Worm (Caenorhabditis elegans): ENCODE data around the gene slc-25A32.

DNA sequence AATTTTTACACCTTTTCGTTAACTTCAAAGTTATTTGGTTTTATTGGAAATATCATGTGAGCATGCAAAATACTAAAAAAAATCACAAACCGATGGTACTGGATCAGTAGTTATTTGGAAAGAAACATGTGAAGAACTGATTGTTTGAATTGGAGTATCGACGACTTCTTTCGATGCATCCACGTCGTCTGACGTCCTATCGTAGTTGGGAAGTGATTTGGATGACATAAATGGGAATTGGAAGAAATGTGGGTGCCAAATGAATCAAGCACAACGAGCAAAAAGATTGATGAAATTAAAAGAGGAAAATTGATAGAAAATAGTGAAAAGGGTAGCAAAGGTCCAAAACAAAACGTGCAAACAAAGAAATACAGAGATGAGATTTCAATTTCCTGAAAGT lies 45.1 kb downstream of the slc-25A32 start, which contains the start of gene shw-1:
- TF ChIP-seq nhr-12 (tag; optimal IDR thresholded peaks at IDR 0.05) (no peak), unc-39 (tag; optimal IDR thresholded peaks at IDR 0.05) (no peak), lsy-2 (tag; optimal IDR thresholded peaks at IDR 0.05) (no peak), mab-5 (tag; optimal IDR thresholded peaks at IDR 0.05) (no peak), mdl-1 (tag; optimal IDR thresholded peaks at IDR 0.05) (no peak), R02D3.7 (tag; optimal IDR thresholded peaks at IDR 0.05) (no peak), blmp-1 (tag; optimal IDR thresholded peaks at IDR 0.05; ENCODE audit: insufficient read depth) (no peak), lin-11 (tag; optimal IDR thresholded peaks at IDR 0.05) (no peak), skn-1 (tag; optimal IDR thresholded peaks at IDR 0.05) (no peak), snpc-4 (tag; optimal IDR thresholded peaks at IDR 0.05) (no peak), ceh-82 (tag; optimal IDR thresholded peaks at IDR 0.05) (no peak), ztf-11 (tag; optimal IDR thresholded peaks at IDR 0.05) (no peak)
